Worm (Caenorhabditis elegans) whole organism, mixed stage, embryonic: Measurements from ENCODE around the gene unc-78.

Source experiments
- blmp-1 ChIP-seq: fragments of 150-350 bp; optimal IDR thresholded peaks from 2 replicates; lab custom pipeline; 2014; ENCODE audit warnings: missing biosample characterization, missing genetic modification characterization
- ceh-83 ChIP-seq: fragments of 200-800 bp; sonication (Bioruptor generic); optimal IDR thresholded peaks from 2 replicates; lab custom pipeline; 2018; ENCODE audit warnings: mild to moderate bottlenecking, missing genetic modification characterization, missing compliant biosample characterization
- drap-1 ChIP-seq: fragments of 200-800 bp; sonication (Bioruptor generic); optimal IDR thresholded peaks from 3 replicates; lab custom pipeline; 2018; ENCODE audit warnings: mild to moderate bottlenecking, missing genetic modification characterization, missing compliant biosample characterization
- elt-3 ChIP-seq: fragments of 150-350 bp; optimal IDR thresholded peaks from 2 replicates; lab custom pipeline; 2014; ENCODE audit warnings: missing biosample characterization, missing genetic modification characterization
- flh-1 ChIP-seq: fragments of 200-800 bp; sonication (Bioruptor generic); optimal IDR thresholded peaks from 2 replicates; lab custom pipeline; 2018; ENCODE audit warnings: mild to moderate bottlenecking, missing genetic modification characterization, moderate library complexity, missing compliant biosample characterization
- hlh-1 ChIP-seq: fragments of 150-350 bp; optimal IDR thresholded peaks from 2 replicates; lab custom pipeline; 2014; ENCODE audit warnings: missing biosample characterization, missing genetic modification reagents, missing genetic modification characterization
- mep-1 ChIP-seq: fragments of 150-350 bp; optimal IDR thresholded peaks from 2 replicates; lab custom pipeline; 2017; ENCODE audit warnings: missing biosample characterization, missing genetic modification reagents, missing genetic modification characterization, inconsistent platforms
- nhr-237 ChIP-seq: fragments of 150-350 bp; optimal IDR thresholded peaks from 2 replicates; lab custom pipeline; 2014; ENCODE audit warnings: missing biosample characterization, missing genetic modification characterization
- nhr-28 ChIP-seq: fragments of 150-350 bp; optimal IDR thresholded peaks from 2 replicates; lab custom pipeline; 2014; ENCODE audit warnings: missing biosample characterization, missing genetic modification characterization
- nhr-76 ChIP-seq: sonication (generic microtip); optimal IDR thresholded peaks from 2 replicates; lab custom pipeline; 2017; ENCODE audit warnings: missing biosample characterization, missing genetic modification characterization
- pha-4 ChIP-seq: fragments of 150-350 bp; optimal IDR thresholded peaks from 2 replicates; lab custom pipeline; 2018; ENCODE audit warnings: missing biosample characterization, missing genetic modification reagents, missing genetic modification characterization
- snpc-4 ChIP-seq: fragments of 150-350 bp; optimal IDR thresholded peaks from 2 replicates; lab custom pipeline; 2014; ENCODE audit warnings: missing biosample characterization, missing genetic modification characterization
- unc-62 ChIP-seq: fragments of 150-350 bp; optimal IDR thresholded peaks from 2 replicates; lab custom pipeline; 2014; ENCODE audit warnings: missing biosample characterization, missing genetic modification reagents, missing genetic modification characterization
- ztf-11 ChIP-seq: fragments of 150-350 bp; optimal IDR thresholded peaks from 2 replicates; lab custom pipeline; 2014; ENCODE audit warnings: missing biosample characterization, missing genetic modification characterization

DNA sequence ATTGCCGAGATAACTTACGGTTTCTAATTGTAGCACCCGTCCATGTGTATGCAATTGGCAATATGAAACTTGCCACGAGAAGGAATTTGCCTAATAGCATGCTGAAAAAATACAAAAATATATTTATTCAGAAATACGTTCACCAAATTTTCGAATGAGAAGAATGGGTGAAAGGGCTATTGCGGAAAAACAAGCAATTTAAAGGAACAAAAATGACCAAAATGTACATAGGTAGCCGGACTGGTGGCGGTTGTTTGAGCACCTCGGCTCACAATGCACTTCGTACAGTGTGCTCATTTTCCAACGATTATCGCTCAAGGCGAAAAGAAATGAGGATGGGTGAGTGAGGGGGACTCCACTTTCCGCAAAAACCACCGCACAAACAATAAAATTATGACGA is 11.5 kb downstream of the unc-78 start, which contains the start of gene cht-1:
- TF ChIP-seq unc-62 (GFP tag; lab: Kevin White, UChicago) (no peak), elt-3 (tag; lab: Kevin White, UChicago) (no peak), hlh-1 (tag; lab: Kevin White, UChicago) (no peak), ztf-11 (tag; lab: Kevin White, UChicago) (no peak), flh-1 (GFP tag; lab: Kevin White, UChicago) (no peak), nhr-76 (tag; lab: Kevin White, UChicago) (no peak), nhr-28 (tag; lab: Kevin White, UChicago) (no peak), snpc-4 (no peak), mep-1 (tag; lab: Kevin White, UChicago) (no peak), pha-4 (no peak), nhr-237 (no peak), ceh-83 (no peak), blmp-1 (tag; lab: Kevin White, UChicago) (no peak), drap-1 (no peak)
